Worm (Caenorhabditis elegans) whole organism, midembryonic: ENCODE data around the gene cdc-73.

Experiments used
- T22C8.4 ChIP-seq: fragments of 200-800 bp; sonication (Bioruptor generic); IDR thresholded peaks from 2 replicates; pipeline ENCODE4 v1.3.6; 2022; ENCODE audit warnings: missing genetic modification characterization, missing compliant biosample characterization
- cog-1 ChIP-seq: sonication (generic microtip); optimal IDR thresholded peaks from 2 replicates; lab custom pipeline; 2016; ENCODE audit warnings: missing genetic modification characterization, missing compliant biosample characterization
- flt-1 ChIP-seq: fragments of 200-800 bp; sonication (Bioruptor generic); IDR thresholded peaks from 2 replicates; pipeline ENCODE4 v1.3.6; 2022; ENCODE audit warnings: missing genetic modification characterization, missing compliant biosample characterization
- klf-2 ChIP-seq: fragments of 200-800 bp; sonication (Bioruptor generic); conservative IDR thresholded peaks from 2 replicates; pipeline ENCODE4 v1.3.6; 2022; ENCODE audit warnings: missing genetic modification reagents, missing genetic modification characterization, missing compliant biosample characterization
- med-1 ChIP-seq: sonication (generic microtip); optimal IDR thresholded peaks from 2 replicates; lab custom pipeline; 2017; ENCODE audit warnings: missing genetic modification characterization, mild to moderate bottlenecking, missing compliant biosample characterization, antibody characterized with exemption, missing genetic modification reagents; ENCODE audit not compliant: insufficient read depth
- ref-1 ChIP-seq: fragments of 200-800 bp; sonication (Bioruptor generic); conservative IDR thresholded peaks from 2 replicates; pipeline ENCODE4 v1.3.6; 2022; ENCODE audit warnings: missing genetic modification reagents, missing genetic modification characterization, missing compliant biosample characterization
- tab-1 ChIP-seq: fragments of 200-800 bp; sonication (Bioruptor generic); IDR thresholded peaks from 2 replicates; pipeline ENCODE4 v1.3.6; 2022; ENCODE audit warnings: missing genetic modification characterization, missing compliant biosample characterization
- ztf-23 ChIP-seq: fragments of 200-800 bp; sonication (Bioruptor generic); IDR thresholded peaks from 2 replicates; pipeline ENCODE4 v1.3.6; 2022; ENCODE audit warnings: missing genetic modification reagents, missing genetic modification characterization, missing compliant biosample characterization
- ztf-29 ChIP-seq: fragments of 200-800 bp; sonication (Bioruptor generic); IDR thresholded peaks from 2 replicates; pipeline ENCODE4 v1.3.6; 2022; ENCODE audit warnings: missing genetic modification reagents, missing genetic modification characterization, missing compliant biosample characterization

cdc-73 gene

DNA sequence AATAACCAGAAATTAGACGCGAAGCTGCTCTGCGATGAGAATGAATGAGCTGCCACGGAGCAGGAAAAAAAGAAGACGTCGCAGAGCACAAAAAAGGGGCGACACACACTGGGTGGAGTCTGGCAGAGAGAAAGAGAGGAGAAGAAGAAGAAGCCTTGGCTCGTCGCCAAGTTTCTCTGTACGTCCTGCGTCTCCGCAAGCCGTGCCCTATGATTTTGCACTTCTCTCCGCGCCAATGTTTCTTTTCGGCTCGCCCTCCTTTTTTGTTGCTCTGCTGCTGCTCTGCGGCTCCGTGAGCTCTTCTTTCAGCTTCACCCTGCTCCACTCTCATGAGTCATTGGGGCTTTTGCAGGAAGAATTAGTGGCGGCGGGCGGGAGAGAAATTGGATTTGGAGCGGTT is 7.5 kb upstream of the cdc-73 start, which contains the start of gene hlh-30:
hlh-30 (minus strand) TSS at position 69 of the 400 bp plus-strand sequence.
- TF ChIP-seq flt-1 (GFP tag; lab: Robert Waterston, UW), result 0 out of 2 replicates have a peak, but pooled peaks have one; percentile 16
- no peak for TF ChIP-seq klf-2

DNA sequence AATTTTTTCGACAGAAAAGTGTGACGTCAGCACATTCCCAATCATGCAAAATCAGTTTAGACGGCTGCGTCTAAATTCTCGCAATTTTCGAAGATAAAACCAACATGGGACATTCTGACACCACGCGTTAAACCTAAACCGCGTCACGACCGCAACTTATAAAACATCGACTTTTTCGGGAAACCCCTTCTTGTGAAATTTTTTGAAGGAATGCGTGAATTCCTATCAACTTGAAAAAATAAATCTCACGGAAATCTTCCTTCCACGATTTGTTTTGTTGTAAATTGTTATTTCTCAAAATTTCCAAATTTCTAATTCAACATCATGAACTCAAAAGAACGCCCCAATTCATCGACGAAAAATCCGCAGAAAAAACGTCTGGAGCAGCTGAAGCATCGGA is 2.4 kb upstream of the cdc-73 start, which contains the start of gene F35F11.2:
F35F11.2 (plus strand) TSS at position 301 of the 400 bp plus-strand sequence.
- no peak for TF ChIP-seq ref-1 (GFP tag; lab: Robert Waterston, UW)
- TF ChIP-seq klf-2, result no peak
- no peak for TF ChIP-seq ztf-29 (GFP tag; lab: Robert Waterston, UW)
- no peak for TF ChIP-seq med-1
- no peak for TF ChIP-seq tab-1 (GFP tag; lab: Robert Waterston, UW)
- no peak for TF ChIP-seq cog-1 (tag; lab: Kevin White, UChicago)
- TF ChIP-seq ztf-23 (GFP tag; lab: Robert Waterston, UW), result no peak
- TF ChIP-seq flt-1 (GFP tag; lab: Robert Waterston, UW), result no peak
- no peak for TF ChIP-seq T22C8.4 (GFP tag; lab: Robert Waterston, UW)

- TF ChIP-seq med-1, result no peak
- TF ChIP-seq ref-1 (GFP tag; lab: Robert Waterston, UW), result no peak
- no peak for TF ChIP-seq ztf-29 (GFP tag; lab: Robert Waterston, UW)
- TF ChIP-seq klf-2, result no peak
- no peak for TF ChIP-seq tab-1 (GFP tag; lab: Robert Waterston, UW)
- no peak for TF ChIP-seq ztf-23 (GFP tag; lab: Robert Waterston, UW)
- no peak for TF ChIP-seq flt-1 (GFP tag; lab: Robert Waterston, UW)
- TF ChIP-seq T22C8.4 (GFP tag; lab: Robert Waterston, UW), result no peak
- no peak for TF ChIP-seq cog-1 (tag; lab: Kevin White, UChicago)
Observed at ce11 chrIV:4041006-4041405, 1.4 kb upstream of the cdc-73 start.

- no peak for TF ChIP-seq ztf-23 (GFP tag; lab: Robert Waterston, UW)
- no peak for TF ChIP-seq T22C8.4 (GFP tag; lab: Robert Waterston, UW)
- no peak for TF ChIP-seq med-1
- TF ChIP-seq flt-1 (GFP tag; lab: Robert Waterston, UW), result no peak
- no peak for TF ChIP-seq klf-2
- TF ChIP-seq ztf-29 (GFP tag; lab: Robert Waterston, UW), result no peak
- TF ChIP-seq tab-1 (GFP tag; lab: Robert Waterston, UW), result no peak
- no peak for TF ChIP-seq ref-1 (GFP tag; lab: Robert Waterston, UW)
- TF ChIP-seq cog-1 (tag; lab: Kevin White, UChicago), result no peak
Observed at ce11 chrIV:4047628-4048027, 5.3 kb downstream of the cdc-73 start.

DNA sequence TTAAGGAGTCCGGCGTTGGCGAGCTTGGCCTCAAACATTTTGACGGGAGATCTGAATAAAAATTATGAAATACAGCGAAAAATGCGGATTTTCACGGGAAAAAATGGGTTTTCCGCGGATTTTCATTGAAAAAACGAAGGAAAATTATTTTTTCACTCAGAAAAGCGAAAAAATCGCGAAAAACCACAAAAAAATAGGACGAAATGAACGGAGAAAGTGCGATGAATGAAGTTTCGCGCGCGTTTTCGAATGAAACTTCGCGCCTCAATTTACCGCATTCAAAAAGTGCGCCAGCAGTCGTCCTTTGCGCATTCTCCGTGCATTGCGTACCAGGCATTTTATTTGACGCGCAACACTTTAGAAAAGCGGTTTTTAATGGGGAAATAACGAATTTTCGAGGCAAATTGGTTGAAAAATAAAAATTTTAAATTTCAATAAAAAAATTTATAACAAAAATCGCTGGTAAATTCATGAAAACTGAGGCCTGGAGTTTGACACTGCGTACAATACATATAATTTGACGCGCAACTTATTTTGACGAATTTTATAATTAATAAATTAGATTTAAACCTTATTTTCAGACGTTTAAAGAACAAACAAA is 7.1 kb downstream of the cdc-73 start, which contains the start of gene pcn-1:
pcn-1 (minus strand) TSS at position 51 of the 601 bp plus-strand sequence.
- peak; percentile 72; the same call in 1 of the 2 replicates for TF ChIP-seq flt-1 (GFP tag; lab: Robert Waterston, UW)
- TF ChIP-seq tab-1 (GFP tag; lab: Robert Waterston, UW), result no peak
- peak; percentile 52 for TF ChIP-seq cog-1 (tag; lab: Kevin White, UChicago)
- TF ChIP-seq ref-1 (GFP tag; lab: Robert Waterston, UW), result no peak
- TF ChIP-seq ztf-23 (GFP tag; lab: Robert Waterston, UW), result 0 out of 2 replicates have a peak, but pooled peaks have one; percentile 31

DNA sequence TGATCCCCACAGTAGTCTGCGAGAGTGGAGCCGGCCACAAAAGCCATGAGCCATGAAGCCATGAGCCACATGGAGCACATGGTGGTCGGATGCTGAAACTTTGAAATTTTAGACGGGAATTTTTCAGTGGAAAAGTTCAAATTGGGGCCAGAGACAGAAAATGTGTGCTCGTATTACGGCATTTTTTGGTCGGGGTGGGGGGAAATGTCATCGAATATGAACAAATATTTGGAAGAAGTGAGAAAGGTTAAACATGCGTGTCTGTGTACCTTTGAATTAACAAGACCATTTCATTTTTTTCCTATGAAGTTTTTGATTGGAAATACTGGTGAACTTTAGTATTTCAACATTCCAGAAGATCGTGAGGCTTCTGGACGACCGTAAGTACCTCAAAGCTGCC is 9.2 kb downstream of the cdc-73 start, which contains the start of gene wrt-5:
wrt-5 (minus strand) TSS at position 101 of the 400 bp plus-strand sequence.
- TF ChIP-seq flt-1 (GFP tag; lab: Robert Waterston, UW) (no peak), T22C8.4 (GFP tag; lab: Robert Waterston, UW) (no peak), ztf-29 (GFP tag; lab: Robert Waterston, UW) (no peak), ref-1 (GFP tag; lab: Robert Waterston, UW) (no peak), tab-1 (GFP tag; lab: Robert Waterston, UW) (no peak), ztf-23 (GFP tag; lab: Robert Waterston, UW) (no peak), klf-2 (no peak), med-1 (no peak), cog-1 (tag; lab: Kevin White, UChicago) (no peak)

- TF ChIP-seq T22C8.4 (GFP tag; lab: Robert Waterston, UW) (no peak), flt-1 (GFP tag; lab: Robert Waterston, UW) (0 out of 2 replicates have a peak, but pooled peaks have one; percentile 25)
Observed at ce11 chrIV:4052274-4052673, 9.9 kb downstream of the cdc-73 start.

DNA sequence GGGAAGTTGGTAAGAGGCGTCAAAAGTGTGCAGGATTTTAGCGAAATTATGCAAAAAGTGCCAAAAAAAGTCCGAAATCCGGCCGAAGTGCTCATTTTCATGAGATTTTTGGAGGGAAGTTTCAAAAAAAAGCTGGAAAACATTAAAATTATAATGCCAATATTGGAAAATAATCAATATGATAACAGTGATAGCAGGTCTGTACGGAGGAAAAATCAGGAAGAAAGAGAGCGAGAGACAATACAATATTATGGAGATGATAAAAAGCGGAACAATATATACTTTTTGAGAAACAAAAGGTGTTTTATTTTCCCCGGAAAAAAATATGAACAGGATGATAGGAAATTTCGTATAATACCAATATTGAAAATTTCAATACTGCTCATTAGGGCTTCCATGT is 11.0 kb downstream of the cdc-73 start:
- TF ChIP-seq ztf-29 (GFP tag; lab: Robert Waterston, UW), result no peak
- no peak for TF ChIP-seq med-1
- TF ChIP-seq ztf-23 (GFP tag; lab: Robert Waterston, UW), result no peak
- no peak for TF ChIP-seq flt-1 (GFP tag; lab: Robert Waterston, UW)
- TF ChIP-seq ref-1 (GFP tag; lab: Robert Waterston, UW), result no peak
- TF ChIP-seq tab-1 (GFP tag; lab: Robert Waterston, UW), result no peak
- TF ChIP-seq cog-1 (tag; lab: Kevin White, UChicago), result no peak
- no peak for TF ChIP-seq T22C8.4 (GFP tag; lab: Robert Waterston, UW)
- no peak for TF ChIP-seq klf-2

- TF ChIP-seq cog-1 (tag; lab: Kevin White, UChicago) (no peak), tab-1 (GFP tag; lab: Robert Waterston, UW) (no peak), med-1 (no peak)
Observed at ce11 chrIV:4055297-4055696, 12.9 kb downstream of the cdc-73 start.

ce11 chrIV:4063573-4063972 is 21.2 kb downstream of the cdc-73 start, which contains the start of gene ilys-6:
ilys-6 (minus strand) TSS chrIV:4063673.
- TF ChIP-seq cog-1 (tag; lab: Kevin White, UChicago), result no peak
- TF ChIP-seq med-1, result no peak
- TF ChIP-seq T22C8.4 (GFP tag; lab: Robert Waterston, UW), result no peak
- no peak for TF ChIP-seq ref-1 (GFP tag; lab: Robert Waterston, UW)
- TF ChIP-seq klf-2, result no peak
- TF ChIP-seq ztf-29 (GFP tag; lab: Robert Waterston, UW), result no peak
- TF ChIP-seq ztf-23 (GFP tag; lab: Robert Waterston, UW), result no peak
- TF ChIP-seq flt-1 (GFP tag; lab: Robert Waterston, UW), result no peak
- no peak for TF ChIP-seq tab-1 (GFP tag; lab: Robert Waterston, UW)
